Worm (Caenorhabditis elegans): ENCODE measurements around the gene srg-15.

- TF ChIP-seq nhr-237 (tag; optimal IDR thresholded peaks at IDR 0.05), result no peak
- no peak for TF ChIP-seq drap-1 (GFP tag; optimal IDR thresholded peaks at IDR 0.05)
- TF ChIP-seq blmp-1 (tag; optimal IDR thresholded peaks at IDR 0.05), result no peak
- TF ChIP-seq hlh-1 (tag; optimal IDR thresholded peaks at IDR 0.05), result peak; percentile 17
- no peak for TF ChIP-seq snpc-4 (tag; optimal IDR thresholded peaks at IDR 0.05)
- TF ChIP-seq mls-2 (tag; optimal IDR thresholded peaks at IDR 0.05), result no peak
- no peak for TF ChIP-seq nhr-76 (tag; optimal IDR thresholded peaks at IDR 0.05)
- TF ChIP-seq nhr-28 (tag; optimal IDR thresholded peaks at IDR 0.05), result no peak
- no peak for TF ChIP-seq ceh-83 (GFP tag; optimal IDR thresholded peaks at IDR 0.05)
- TF ChIP-seq bed-3 (GFP tag; optimal IDR thresholded peaks at IDR 0.05), result no peak
- TF ChIP-seq lin-13 (tag; optimal IDR thresholded peaks at IDR 0.05), result no peak
Measured at ce11 chrII:8716231-8716878, 6.1 kb upstream of the srg-15 start, which contains the start of the genes cyn-11 and T01B7.5.

Data from whole organism, mixed stage, embryonic.